Fruit fly (Drosophila melanogaster) whole organism, embryonic: Measurements from ENCODE around the gene peng.

Source experiments
- BEAF-32 ChIP-seq: fragments of 200-800 bp; sonication (Bioruptor generic); optimal IDR thresholded peaks from 3 replicates; lab custom pipeline; 2017; ENCODE audit warnings: missing biosample characterization, missing genetic modification characterization, mild to moderate bottlenecking, moderate library complexity, missing genetic modification reagents
- Bgb ChIP-seq: fragments of 200-800 bp; sonication (Bioruptor generic); IDR thresholded peaks from 2 replicates; pipeline ENCODE4 v1.3.6; 2022; ENCODE audit warnings: missing biosample characterization, missing genetic modification characterization; ENCODE audit not compliant: partially characterized antibody
- CG10209 ChIP-seq: fragments of 200-800 bp; sonication (Bioruptor generic); optimal IDR thresholded peaks from 3 replicates; lab custom pipeline; 2017; ENCODE audit warnings: missing biosample characterization, mild to moderate bottlenecking, missing genetic modification characterization, missing genetic modification reagents
- CG11093 ChIP-seq: fragments of 200-800 bp; sonication (Bioruptor generic); IDR thresholded peaks from 3 replicates; pipeline ENCODE4 v1.3.6; 2022; ENCODE audit warnings: missing biosample characterization, missing genetic modification characterization
- CG11504 ChIP-seq: fragments of 200-800 bp; sonication (Bioruptor generic); optimal IDR thresholded peaks from 3 replicates; lab custom pipeline; 2019; ENCODE audit warnings: missing biosample characterization, mild to moderate bottlenecking, missing genetic modification characterization, moderate library complexity
- CG12219 ChIP-seq: fragments of 200-800 bp; sonication (Bioruptor generic); optimal IDR thresholded peaks from 3 replicates; lab custom pipeline; 2018; ENCODE audit warnings: missing biosample characterization, mild to moderate bottlenecking, missing genetic modification characterization
- CG12659 ChIP-seq: fragments of 200-800 bp; sonication (Bioruptor generic); optimal IDR thresholded peaks from 3 replicates; lab custom pipeline; 2017; ENCODE audit warnings: mild to moderate bottlenecking, missing biosample characterization, missing genetic modification reagents, missing genetic modification characterization
- CG12769 ChIP-seq: fragments of 200-800 bp; sonication (Bioruptor generic); optimal IDR thresholded peaks from 2 replicates; lab custom pipeline; 2019; ENCODE audit warnings: missing biosample characterization, mild to moderate bottlenecking, missing genetic modification characterization, moderate library complexity
- CG15269 ChIP-seq: fragments of 200-800 bp; sonication (Bioruptor generic); optimal IDR thresholded peaks from 2 replicates; lab custom pipeline; 2018; ENCODE audit warnings: missing biosample characterization, mild to moderate bottlenecking, missing genetic modification characterization, moderate library complexity
- CG16779 ChIP-seq: fragments of 200-800 bp; sonication (Bioruptor generic); IDR thresholded peaks from 2 replicates; pipeline ENCODE4 v1.3.6; 2022; ENCODE audit warnings: missing biosample characterization, missing genetic modification characterization
- CG1832 ChIP-seq: fragments of 200-800 bp; sonication (Bioruptor generic); optimal IDR thresholded peaks from 2 replicates; lab custom pipeline; 2017; ENCODE audit warnings: missing biosample characterization, mild to moderate bottlenecking, missing genetic modification characterization, inconsistent platforms
- CG2875 ChIP-seq: fragments of 200-800 bp; sonication (Bioruptor generic); optimal IDR thresholded peaks from 2 replicates; lab custom pipeline; 2017; ENCODE audit warnings: missing biosample characterization, mild to moderate bottlenecking, missing genetic modification characterization, missing genetic modification reagents
- CG30020 ChIP-seq: fragments of 200-800 bp; optimal IDR thresholded peaks from 2 replicates; lab custom pipeline; 2019; ENCODE audit warnings: missing biosample characterization, mild to moderate bottlenecking, missing genetic modification characterization, moderate library complexity
- CG31388 ChIP-seq: fragments of 200-800 bp; sonication (Bioruptor generic); optimal IDR thresholded peaks from 2 replicates; lab custom pipeline; 2016; ENCODE audit warnings: missing biosample characterization, missing genetic modification characterization
- CG31441 ChIP-seq: fragments of 200-800 bp; sonication (Bioruptor generic); IDR thresholded peaks from 2 replicates; pipeline ENCODE4 v1.3.6; 2022; ENCODE audit warnings: missing biosample characterization, missing genetic modification characterization
- CG32772 ChIP-seq: fragments of 200-800 bp; sonication (Bioruptor generic); IDR thresholded peaks from 2 replicates; pipeline ENCODE4 v1.3.6; 2022; ENCODE audit warnings: missing biosample characterization, missing genetic modification characterization
- CG4854 ChIP-seq: fragments of 200-800 bp; sonication (Bioruptor generic); optimal IDR thresholded peaks from 2 replicates; lab custom pipeline; 2016; ENCODE audit warnings: missing biosample characterization, missing genetic modification characterization, inconsistent platforms
- CG8944 ChIP-seq: fragments of 200-800 bp; sonication (Bioruptor generic); optimal IDR thresholded peaks from 3 replicates; lab custom pipeline; 2016; ENCODE audit warnings: missing biosample characterization, missing genetic modification characterization
- CG9817 ChIP-seq: fragments of 200-800 bp; sonication (Bioruptor generic); optimal IDR thresholded peaks from 2 replicates; lab custom pipeline; 2018; ENCODE audit warnings: missing biosample characterization, mild to moderate bottlenecking, missing genetic modification characterization, moderate library complexity
- Chrac-16 ChIP-seq: fragments of 200-800 bp; sonication (Bioruptor generic); optimal IDR thresholded peaks from 3 replicates; lab custom pipeline; 2016; ENCODE audit warnings: missing biosample characterization, missing genetic modification characterization
- Dref ChIP-seq: fragments of 200-800 bp; sonication (Bioruptor generic); IDR thresholded peaks from 2 replicates; pipeline ENCODE4 v1.3.6; 2022; ENCODE audit warnings: missing biosample characterization, missing genetic modification characterization
- E2f2 ChIP-seq: fragments of 200-800 bp; sonication (Bioruptor generic); IDR thresholded peaks from 2 replicates; pipeline ENCODE4 v1.3.6; 2022; ENCODE audit warnings: missing biosample characterization, missing genetic modification characterization
- Fer3 ChIP-seq: fragments of 200-800 bp; sonication (Bioruptor generic); optimal IDR thresholded peaks from 2 replicates; lab custom pipeline; 2018; ENCODE audit warnings: missing biosample characterization, mild to moderate bottlenecking, missing genetic modification characterization, moderate library complexity
- HLH3B ChIP-seq: fragments of 200-800 bp; sonication (Bioruptor generic); IDR thresholded peaks from 2 replicates; pipeline ENCODE4 v1.3.6; 2022; ENCODE audit warnings: missing biosample characterization, missing genetic modification characterization
- HmgD ChIP-seq: fragments of 200-800 bp; sonication (Bioruptor generic); optimal IDR thresholded peaks from 3 replicates; lab custom pipeline; 2016; ENCODE audit warnings: missing biosample characterization, missing genetic modification characterization
- Hr78 ChIP-seq, 2 experiments: fragments of 200-800 bp in 1 of 2; fragments of >200 bp in 1 of 2; sonication (Bioruptor generic) in 1 of 2; optimal IDR thresholded peaks; 2 replicates each; lab custom pipeline; 2017 to 2019; ENCODE audit warnings: missing biosample characterization in 2 of 2, missing genetic modification characterization in 2 of 2, mild to moderate bottlenecking in 1 of 2, moderate library complexity in 1 of 2
- MTF-1 ChIP-seq: fragments of 200-800 bp; sonication (Bioruptor generic); optimal IDR thresholded peaks from 2 replicates; lab custom pipeline; 2018; ENCODE audit warnings: missing biosample characterization, mild to moderate bottlenecking, missing genetic modification characterization, borderline replicate concordance
- Nf-YC ChIP-seq: fragments of 200-800 bp; optimal IDR thresholded peaks from 3 replicates; lab custom pipeline; 2019; ENCODE audit warnings: missing biosample characterization, mild to moderate bottlenecking, missing genetic modification characterization, moderate library complexity
- NfI ChIP-seq: fragments of 200-800 bp; sonication (Bioruptor generic); optimal IDR thresholded peaks from 3 replicates; lab custom pipeline; 2018; ENCODE audit warnings: missing biosample characterization, mild to moderate bottlenecking, missing genetic modification characterization, moderate library complexity
- Optix ChIP-seq: fragments of 200-800 bp; sonication (Bioruptor generic); IDR thresholded peaks from 3 replicates; pipeline ENCODE4 v1.3.6; 2022; ENCODE audit warnings: missing biosample characterization, missing genetic modification characterization
- Ptx1 ChIP-seq: fragments of 200-800 bp; sonication (Bioruptor generic); IDR thresholded peaks from 2 replicates; pipeline ENCODE4 v1.3.6; 2022; ENCODE audit warnings: missing biosample characterization, missing genetic modification characterization
- Sry-δ ChIP-seq: fragments of 200-800 bp; sonication (Bioruptor generic); optimal IDR thresholded peaks from 2 replicates; lab custom pipeline; 2016; ENCODE audit warnings: missing biosample characterization, missing genetic modification characterization
- al ChIP-seq: fragments of 200-800 bp; sonication (Bioruptor generic); IDR thresholded peaks from 2 replicates; pipeline ENCODE4 v1.3.6; 2022; ENCODE audit warnings: missing biosample characterization, missing genetic modification characterization
- bigmax ChIP-seq: fragments of 200-800 bp; sonication (Bioruptor generic); optimal IDR thresholded peaks from 2 replicates; lab custom pipeline; 2018; ENCODE audit warnings: missing biosample characterization, mild to moderate bottlenecking, missing genetic modification characterization
- dpn ChIP-seq, 2 experiments: fragments of 200-800 bp; sonication (Bioruptor generic); optimal IDR thresholded peaks; 3 replicates each; lab custom pipeline; 2016; ENCODE audit warnings: missing biosample characterization in 2 of 2, missing genetic modification characterization in 2 of 2
- eve ChIP-seq, 2 experiments: fragments of >200 bp; optimal IDR thresholded peaks; 2 replicates each; lab custom pipeline; 2017; ENCODE audit warnings: missing biosample characterization in 2 of 2, missing genetic modification characterization in 2 of 2
- fd64A ChIP-seq: fragments of 200-800 bp; sonication (Bioruptor generic); optimal IDR thresholded peaks from 3 replicates; lab custom pipeline; 2018; ENCODE audit warnings: missing biosample characterization, mild to moderate bottlenecking, missing genetic modification characterization
- gfzf ChIP-seq: fragments of 200-800 bp; sonication (Bioruptor generic); optimal IDR thresholded peaks from 2 replicates; lab custom pipeline; 2016; ENCODE audit warnings: missing biosample characterization, mild to moderate bottlenecking, missing genetic modification characterization, moderate library complexity
- hkb ChIP-seq, 2 experiments: fragments of 200-800 bp in 1 of 2; fragments of >200 bp in 1 of 2; sonication (Bioruptor generic) in 1 of 2; IDR thresholded peaks in 1 of 2; optimal IDR thresholded peaks in 1 of 2; 2 replicates each; pipeline versions ENCODE4 v1.3.6 to Lab custom; 2017 to 2022; ENCODE audit warnings: missing biosample characterization in 1 of 2, missing genetic modification characterization in 1 of 2
- lilli ChIP-seq: fragments of 200-800 bp; sonication (Bioruptor generic); optimal IDR thresholded peaks from 3 replicates; lab custom pipeline; 2016; ENCODE audit warnings: missing biosample characterization, missing genetic modification characterization
- lmd ChIP-seq: fragments of 200-800 bp; sonication (Bioruptor generic); IDR thresholded peaks from 2 replicates; pipeline ENCODE4 v1.3.6; 2022; ENCODE audit warnings: missing biosample characterization, missing genetic modification characterization
- nom ChIP-seq: fragments of 200-800 bp; sonication (Bioruptor generic); optimal IDR thresholded peaks from 2 replicates; lab custom pipeline; 2017; ENCODE audit warnings: missing biosample characterization, missing genetic modification characterization, mild to moderate bottlenecking, moderate library complexity, missing genetic modification reagents
- sens-2 ChIP-seq: fragments of 200-800 bp; sonication (Bioruptor generic); IDR thresholded peaks from 2 replicates; pipeline ENCODE4 v1.3.6; 2022; ENCODE audit warnings: missing biosample characterization, missing genetic modification characterization
- shn ChIP-seq: fragments of 200-800 bp; sonication (Bioruptor generic); optimal IDR thresholded peaks from 3 replicates; lab custom pipeline; 2016; ENCODE audit warnings: missing biosample characterization, missing genetic modification characterization
- sima ChIP-seq: fragments of 200-800 bp; sonication (Bioruptor generic); optimal IDR thresholded peaks from 2 replicates; lab custom pipeline; 2016; ENCODE audit warnings: missing biosample characterization, missing genetic modification characterization
- ssp ChIP-seq: fragments of 200-800 bp; sonication (Bioruptor generic); IDR thresholded peaks from 2 replicates; pipeline ENCODE4 v1.3.6; 2022; ENCODE audit warnings: missing biosample characterization, missing genetic modification characterization
- tup ChIP-seq: fragments of 200-800 bp; sonication (Bioruptor generic); optimal IDR thresholded peaks from 2 replicates; lab custom pipeline; 2016; ENCODE audit warnings: missing biosample characterization, mild to moderate bottlenecking, missing genetic modification characterization, moderate library complexity
- twi ChIP-seq: fragments of 200-800 bp; optimal IDR thresholded peaks from 2 replicates; lab custom pipeline; 2019; ENCODE audit warnings: missing biosample characterization, mild to moderate bottlenecking, missing genetic modification characterization, moderate library complexity
- usp ChIP-seq: fragments of >200 bp; optimal IDR thresholded peaks from 2 replicates; lab custom pipeline; 2017; ENCODE audit warnings: missing biosample characterization, missing genetic modification characterization
- z ChIP-seq: fragments of 200-800 bp; sonication (Bioruptor generic); IDR thresholded peaks from 3 replicates; pipeline ENCODE4 v1.3.6; 2022; ENCODE audit warnings: missing biosample characterization, missing genetic modification characterization

Gene peng

dm6 chrX:21375595-21376047 lies 26.0 kb upstream of the peng start:
- TF ChIP-seq fd64A (no peak), CG2875 (no peak), CG4854 (no peak), lilli (GFP tag; lab: Kevin White, UChicago) (peak; percentile 28), sens-2 (GFP tag; lab: Robert Waterston, UW) (no peak), z (no peak), Bgb (GFP tag; lab: Robert Waterston, UW) (no peak), shn (GFP tag; lab: Kevin White, UChicago) (no peak), Sry-δ (no peak), CG11504 (tag; lab: Kevin White, UChicago) (peak; percentile 69), CG15269 (tag; lab: Kevin White, UChicago) (no peak), CG10209 (GFP tag; lab: Kevin White, UChicago) (peak; percentile 39), al (GFP tag; lab: Robert Waterston, UW) (0 out of 2 replicates have a peak, but pooled peaks have one; percentile 24), CG30020 (tag; lab: Kevin White, UChicago) (no peak), ssp (no peak), CG16779 (GFP tag; lab: Robert Waterston, UW) (no peak), Dref (no peak), Ptx1 (GFP tag; lab: Robert Waterston, UW) (0 out of 2 replicates have a peak, but pooled peaks have one; percentile 30), Nf-YC (peak; percentile 24), CG8944 (GFP tag; lab: Kevin White, UChicago) (no peak), bigmax (GFP tag; lab: Kevin White, UChicago) (no peak), Optix (GFP tag; lab: Robert Waterston, UW) (no peak), CG31388 (no peak), twi (tag; lab: Kevin White, UChicago) (no peak), Chrac-16 (peak; percentile 6), tup (GFP tag; lab: Kevin White, UChicago) (no peak), dpn (GFP tag; optimal IDR thresholded peaks at IDR 0.05; lab: Kevin White, UChicago) (peak in 1 of 2 experiments; percentile 21), CG12219 (no peak), CG12659 (GFP tag; lab: Kevin White, UChicago) (peak; percentile 51), BEAF-32 (no peak), usp (GFP tag; lab: Kevin White, UChicago) (no peak), CG11093 (GFP tag; lab: Robert Waterston, UW) (no peak), CG31441 (no peak; the same call in 1 of the 2 replicates), sima (GFP tag; lab: Kevin White, UChicago) (no peak), HmgD (GFP tag; lab: Kevin White, UChicago) (no peak), CG32772 (no peak), CG9817 (tag; lab: Kevin White, UChicago) (peak; percentile 13), gfzf (no peak), Fer3 (peak; percentile 31), CG12769 (tag; lab: Kevin White, UChicago) (no peak), CG1832 (GFP tag; lab: Kevin White, UChicago) (no peak), lmd (GFP tag; lab: Robert Waterston, UW) (peak; percentile 47; the same call in 1 of the 2 replicates), hkb (optimal IDR thresholded peaks at IDR 0.05; lab: Kevin White, UChicago) (no peak), hkb (GFP tag; IDR thresholded peaks at IDR 0.05; lab: Robert Waterston, UW) (0 out of 2 replicates have a peak, but pooled peaks have one; percentile 7), eve (GFP tag; optimal IDR thresholded peaks at IDR 0.05; lab: Kevin White, UChicago) (no peak), NfI (GFP tag; lab: Kevin White, UChicago) (peak; percentile 41), MTF-1 (no peak), E2f2 (peak; percentile 26; the same call in 1 of the 2 replicates), nom (GFP tag; lab: Kevin White, UChicago) (no peak), HLH3B (GFP tag; lab: Robert Waterston, UW) (0 out of 2 replicates have a peak, but pooled peaks have one; percentile 13), Hr78 (GFP tag; optimal IDR thresholded peaks at IDR 0.05; lab: Kevin White, UChicago) (no peak)
